Fruit fly (Drosophila melanogaster) whole organism, embryonic: ENCODE results near the gene qtc.
A peak's percentile ranks its signal among the peaks of the same experiment; 100 is the strongest.

Source experiments
- Abd-B ChIP-seq: fragments of 200-800 bp; sonication (Bioruptor generic); optimal IDR thresholded peaks from 2 replicates; lab custom pipeline; 2018; ENCODE audit warnings: missing biosample characterization, mild to moderate bottlenecking, missing genetic modification characterization, moderate library complexity
- Bgb ChIP-seq: fragments of 200-800 bp; sonication (Bioruptor generic); IDR thresholded peaks from 2 replicates; pipeline ENCODE4 v1.3.6; 2022; ENCODE audit warnings: missing biosample characterization, missing genetic modification characterization; ENCODE audit not compliant: partially characterized antibody
- CG10267 ChIP-seq: fragments of 200-800 bp; sonication (Bioruptor generic); optimal IDR thresholded peaks from 2 replicates; lab custom pipeline; 2018; ENCODE audit warnings: missing biosample characterization, mild to moderate bottlenecking, missing genetic modification characterization, moderate library complexity
- CG10654 ChIP-seq: fragments of 200-800 bp; sonication (Bioruptor generic); optimal IDR thresholded peaks from 2 replicates; lab custom pipeline; 2016; ENCODE audit warnings: missing biosample characterization, missing genetic modification characterization
- CG15696 ChIP-seq: fragments of 200-800 bp; sonication (Bioruptor generic); optimal IDR thresholded peaks from 2 replicates; lab custom pipeline; 2019; ENCODE audit warnings: missing biosample characterization, mild to moderate bottlenecking, missing genetic modification characterization, moderate library complexity
- CG17328 ChIP-seq: fragments of 200-800 bp; sonication (Bioruptor generic); IDR thresholded peaks from 2 replicates; pipeline ENCODE4 v1.3.6; 2022; ENCODE audit warnings: missing biosample characterization, missing genetic modification characterization
- CG17361 ChIP-seq: fragments of 200-800 bp; sonication (Bioruptor generic); IDR thresholded peaks from 3 replicates; pipeline ENCODE4 v1.3.6; 2022; ENCODE audit warnings: missing biosample characterization, missing genetic modification characterization
- CG17802 ChIP-seq: fragments of 200-800 bp; sonication (Bioruptor generic); optimal IDR thresholded peaks from 2 replicates; lab custom pipeline; 2018; ENCODE audit warnings: missing biosample characterization, mild to moderate bottlenecking, missing genetic modification characterization, moderate library complexity
- CG18262 ChIP-seq: fragments of 200-800 bp; optimal IDR thresholded peaks from 3 replicates; lab custom pipeline; 2019; ENCODE audit warnings: missing biosample characterization, mild to moderate bottlenecking, missing genetic modification characterization, moderate library complexity
- CG18619 ChIP-seq: fragments of 200-800 bp; sonication (Bioruptor generic); optimal IDR thresholded peaks from 3 replicates; lab custom pipeline; 2017; ENCODE audit warnings: missing biosample characterization, mild to moderate bottlenecking, missing genetic modification characterization
- CG18764 ChIP-seq: fragments of 200-800 bp; sonication (Bioruptor generic); optimal IDR thresholded peaks from 3 replicates; lab custom pipeline; 2016; ENCODE audit warnings: missing biosample characterization, missing genetic modification characterization
- CG2120 ChIP-seq: fragments of 200-800 bp; sonication (Bioruptor generic); optimal IDR thresholded peaks from 3 replicates; lab custom pipeline; 2016; ENCODE audit warnings: missing biosample characterization, missing genetic modification characterization
- CG2678 ChIP-seq: fragments of 200-800 bp; sonication (Bioruptor generic); optimal IDR thresholded peaks from 3 replicates; lab custom pipeline; 2019; ENCODE audit warnings: missing biosample characterization, mild to moderate bottlenecking, missing genetic modification characterization, moderate library complexity
- CG2875 ChIP-seq: fragments of 200-800 bp; sonication (Bioruptor generic); optimal IDR thresholded peaks from 2 replicates; lab custom pipeline; 2017; ENCODE audit warnings: missing biosample characterization, mild to moderate bottlenecking, missing genetic modification characterization, missing genetic modification reagents
- CG33557 ChIP-seq: fragments of 200-800 bp; sonication (Bioruptor generic); optimal IDR thresholded peaks from 2 replicates; lab custom pipeline; 2019; ENCODE audit warnings: missing biosample characterization, mild to moderate bottlenecking, missing genetic modification characterization, moderate library complexity
- CG6813 ChIP-seq: fragments of 200-800 bp; sonication (Bioruptor generic); optimal IDR thresholded peaks from 2 replicates; lab custom pipeline; 2017; ENCODE audit warnings: missing biosample characterization, missing genetic modification characterization, mild to moderate bottlenecking, moderate library complexity, missing genetic modification reagents
- CG7271 ChIP-seq: fragments of 200-800 bp; sonication (Bioruptor generic); optimal IDR thresholded peaks from 2 replicates; lab custom pipeline; 2018; ENCODE audit warnings: missing biosample characterization, mild to moderate bottlenecking, missing genetic modification characterization, moderate library complexity
- CG7556 ChIP-seq: fragments of 200-800 bp; sonication (Bioruptor generic); optimal IDR thresholded peaks from 2 replicates; lab custom pipeline; 2017; ENCODE audit warnings: missing biosample characterization, mild to moderate bottlenecking, missing genetic modification characterization
- CG7928 ChIP-seq: fragments of 200-800 bp; sonication (Bioruptor generic); optimal IDR thresholded peaks from 2 replicates; lab custom pipeline; 2017; ENCODE audit warnings: missing biosample characterization, mild to moderate bottlenecking, missing genetic modification characterization
- CG8478 ChIP-seq: fragments of >200 bp; optimal IDR thresholded peaks from 2 replicates; lab custom pipeline; 2018
- CG9727 ChIP-seq: fragments of 200-800 bp; sonication (Bioruptor generic); optimal IDR thresholded peaks from 3 replicates; lab custom pipeline; 2017; ENCODE audit warnings: missing biosample characterization, mild to moderate bottlenecking, missing genetic modification characterization
- Dbx ChIP-seq: fragments of 200-800 bp; sonication (Bioruptor generic); IDR thresholded peaks from 3 replicates; pipeline ENCODE4 v1.3.6; 2022; ENCODE audit warnings: missing biosample characterization, missing genetic modification characterization
- Deaf1 ChIP-seq: fragments of 200-800 bp; optimal IDR thresholded peaks from 3 replicates; lab custom pipeline; 2019; ENCODE audit warnings: missing biosample characterization, mild to moderate bottlenecking, missing genetic modification characterization, moderate library complexity
- Fer3 ChIP-seq: fragments of 200-800 bp; sonication (Bioruptor generic); optimal IDR thresholded peaks from 2 replicates; lab custom pipeline; 2018; ENCODE audit warnings: missing biosample characterization, mild to moderate bottlenecking, missing genetic modification characterization, moderate library complexity
- Hand ChIP-seq: fragments of 200-800 bp; sonication (Bioruptor generic); optimal IDR thresholded peaks from 2 replicates; lab custom pipeline; 2017; ENCODE audit warnings: mild to moderate bottlenecking, missing biosample characterization, missing genetic modification reagents, missing genetic modification characterization
- Hr78 ChIP-seq, 2 experiments: fragments of 200-800 bp in 1 of 2; fragments of >200 bp in 1 of 2; sonication (Bioruptor generic) in 1 of 2; optimal IDR thresholded peaks; 2 replicates each; lab custom pipeline; 2017 to 2019; ENCODE audit warnings: missing biosample characterization in 2 of 2, missing genetic modification characterization in 2 of 2, mild to moderate bottlenecking in 1 of 2, moderate library complexity in 1 of 2
- Jarid2 ChIP-seq: fragments of 200-800 bp; sonication (Bioruptor generic); optimal IDR thresholded peaks from 3 replicates; lab custom pipeline; 2017; ENCODE audit warnings: mild to moderate bottlenecking, missing biosample characterization, missing genetic modification reagents, missing genetic modification characterization
- MESR4 ChIP-seq: fragments of 200-800 bp; sonication (Bioruptor generic); optimal IDR thresholded peaks from 2 replicates; lab custom pipeline; 2018; ENCODE audit warnings: missing biosample characterization, mild to moderate bottlenecking, missing genetic modification characterization, moderate library complexity
- Mes4 ChIP-seq: fragments of 200-800 bp; sonication (Bioruptor generic); optimal IDR thresholded peaks from 2 replicates; lab custom pipeline; 2016; ENCODE audit warnings: missing biosample characterization, missing genetic modification characterization
- Nf-YB ChIP-seq: fragments of 200-800 bp; sonication (Bioruptor generic); optimal IDR thresholded peaks from 3 replicates; lab custom pipeline; 2019; ENCODE audit warnings: missing biosample characterization, mild to moderate bottlenecking, missing genetic modification characterization, moderate library complexity
- Poxn ChIP-seq: fragments of 200-800 bp; sonication (Bioruptor generic); IDR thresholded peaks from 2 replicates; pipeline ENCODE4 v1.3.6; 2022; ENCODE audit warnings: missing biosample characterization, missing genetic modification characterization
- Sox102F ChIP-seq: fragments of 200-800 bp; sonication (Bioruptor generic); optimal IDR thresholded peaks from 2 replicates; lab custom pipeline; 2018; ENCODE audit warnings: missing biosample characterization, mild to moderate bottlenecking, missing genetic modification characterization, moderate library complexity
- Vsx1 ChIP-seq: fragments of 200-800 bp; sonication (Bioruptor generic); optimal IDR thresholded peaks from 2 replicates; lab custom pipeline; 2017; ENCODE audit warnings: missing biosample characterization, mild to moderate bottlenecking, missing genetic modification characterization, missing genetic modification reagents
- Xrp1 ChIP-seq: fragments of 200-800 bp; sonication (Bioruptor generic); IDR thresholded peaks from 2 replicates; pipeline ENCODE4 v1.3.6; 2022; ENCODE audit warnings: missing biosample characterization, missing genetic modification characterization
- ash1 ChIP-seq: fragments of 200-800 bp; sonication (Bioruptor generic); optimal IDR thresholded peaks from 2 replicates; lab custom pipeline; 2018; ENCODE audit warnings: missing biosample characterization, mild to moderate bottlenecking, missing genetic modification characterization
- cad ChIP-seq: fragments of >200 bp; optimal IDR thresholded peaks from 2 replicates; lab custom pipeline; 2017; ENCODE audit warnings: missing biosample characterization, missing genetic modification characterization
- ci ChIP-seq: fragments of 200-800 bp; sonication (Bioruptor generic); IDR thresholded peaks from 3 replicates; pipeline ENCODE4 v1.3.6; 2022; ENCODE audit warnings: missing biosample characterization, missing genetic modification characterization
- crol ChIP-seq: fragments of 200-800 bp; sonication (Bioruptor generic); IDR thresholded peaks from 2 replicates; pipeline ENCODE4 v1.3.6; 2022; ENCODE audit warnings: missing biosample characterization, missing genetic modification characterization
- exex ChIP-seq: fragments of 200-800 bp; sonication (Bioruptor generic); optimal IDR thresholded peaks from 4 replicates; lab custom pipeline; 2018; ENCODE audit warnings: missing biosample characterization, mild to moderate bottlenecking, missing genetic modification characterization, moderate library complexity
- gcm2 ChIP-seq: fragments of 200-800 bp; sonication (Bioruptor generic); optimal IDR thresholded peaks from 2 replicates; lab custom pipeline; 2016; ENCODE audit warnings: missing biosample characterization, missing genetic modification characterization
- grau ChIP-seq: fragments of 200-800 bp; optimal IDR thresholded peaks from 3 replicates; lab custom pipeline; 2019; ENCODE audit warnings: missing biosample characterization, mild to moderate bottlenecking, missing genetic modification characterization, moderate library complexity
- grn ChIP-seq: fragments of 200-800 bp; sonication (Bioruptor generic); optimal IDR thresholded peaks from 3 replicates; lab custom pipeline; 2017; ENCODE audit warnings: missing biosample characterization, missing genetic modification characterization
- ind ChIP-seq: fragments of 200-800 bp; sonication (Bioruptor generic); optimal IDR thresholded peaks from 3 replicates; lab custom pipeline; 2016; ENCODE audit warnings: missing biosample characterization, missing genetic modification characterization
- lola ChIP-seq, 3 experiments: fragments of >200 bp in 2 of 3; fragments of 200-800 bp in 1 of 3; sonication (Bioruptor generic) in 1 of 3; optimal IDR thresholded peaks; 2 replicates each; lab custom pipeline; 2017 to 2019; ENCODE audit warnings: missing biosample characterization in 3 of 3, missing genetic modification characterization in 3 of 3, mild to moderate bottlenecking in 1 of 3, moderate library complexity in 1 of 3
- nerfin-1 ChIP-seq: fragments of 200-800 bp; sonication (Bioruptor generic); optimal IDR thresholded peaks from 3 replicates; lab custom pipeline; 2019; ENCODE audit warnings: missing biosample characterization, mild to moderate bottlenecking, missing genetic modification characterization, moderate library complexity
- peb ChIP-seq: fragments of 200-800 bp; sonication (Bioruptor generic); IDR thresholded peaks from 2 replicates; pipeline ENCODE4 v1.3.6; 2022; ENCODE audit warnings: missing biosample characterization, missing genetic modification characterization
- prd ChIP-seq, 3 experiments: fragments of >200 bp in 2 of 3; fragments of 200-800 bp in 1 of 3; sonication (Bioruptor generic) in 1 of 3; optimal IDR thresholded peaks in 2 of 3; IDR thresholded peaks in 1 of 3; 2 replicates in 2 of 3; 3 replicates in 1 of 3; pipeline versions ENCODE4 v1.3.6 to Lab custom; 2017 to 2022; ENCODE audit warnings: missing biosample characterization in 1 of 3, missing genetic modification characterization in 1 of 3
- sens ChIP-seq: fragments of 200-800 bp; sonication (Bioruptor generic); peaks from one replicate; lab custom pipeline; 2016; ENCODE audit warnings: missing biosample characterization, missing genetic modification characterization
- twi ChIP-seq: fragments of 200-800 bp; optimal IDR thresholded peaks from 2 replicates; lab custom pipeline; 2019; ENCODE audit warnings: missing biosample characterization, mild to moderate bottlenecking, missing genetic modification characterization, moderate library complexity

qtc gene

dm6 chr2L:5037402-5037860 is 23.2 kb upstream of the qtc start, which contains the start of the genes CG14042 and SP555 (continued):
- TF ChIP-seq Vsx1 (GFP tag; lab: Kevin White, UChicago), result no peak
- TF ChIP-seq CG8478, result no peak
- peak; percentile 19 for TF ChIP-seq Hand (GFP tag; lab: Kevin White, UChicago)
- TF ChIP-seq cad (GFP tag; lab: Kevin White, UChicago), result no peak
- TF ChIP-seq CG10654 (GFP tag; lab: Kevin White, UChicago), result no peak
- peak; percentile 20 for TF ChIP-seq sens (GFP tag; lab: Kevin White, UChicago)
- peak; percentile 92 for TF ChIP-seq crol (GFP tag; lab: Robert Waterston, UW)
- TF ChIP-seq ci (GFP tag; lab: Robert Waterston, UW), result 0 out of 3 replicates have a peak, but pooled peaks have one; percentile 16
- peak; percentile 56 for TF ChIP-seq Deaf1 (tag; lab: Kevin White, UChicago)
- peak; percentile 39 for TF ChIP-seq CG7928 (GFP tag; lab: Kevin White, UChicago)
- no peak for TF ChIP-seq exex
- peak; percentile 41 for TF ChIP-seq grn
- TF ChIP-seq Nf-YB (GFP tag; lab: Kevin White, UChicago), result peak; percentile 52
- TF ChIP-seq Jarid2, result no peak
- no peak for TF ChIP-seq CG2875 (GFP tag; lab: Kevin White, UChicago)
- peak; percentile 14 for TF ChIP-seq CG6813 (GFP tag; lab: Kevin White, UChicago)
- no peak for TF ChIP-seq peb (GFP tag; lab: Robert Waterston, UW)
- no peak for TF ChIP-seq CG17802 (tag; lab: Kevin White, UChicago)
- no peak for TF ChIP-seq Abd-B (GFP tag; lab: Kevin White, UChicago)
- TF ChIP-seq lola (GFP tag; optimal IDR thresholded peaks at IDR 0.05; lab: Kevin White, UChicago), result no peak
- no peak for TF ChIP-seq twi (tag; lab: Kevin White, UChicago)
- TF ChIP-seq nerfin-1 (tag; lab: Kevin White, UChicago), result peak; percentile 71
- TF ChIP-seq gcm2, result no peak
- peak; percentile 16; the same call in 1 of the 2 replicates for TF ChIP-seq Bgb (GFP tag; lab: Robert Waterston, UW)

DNA sequence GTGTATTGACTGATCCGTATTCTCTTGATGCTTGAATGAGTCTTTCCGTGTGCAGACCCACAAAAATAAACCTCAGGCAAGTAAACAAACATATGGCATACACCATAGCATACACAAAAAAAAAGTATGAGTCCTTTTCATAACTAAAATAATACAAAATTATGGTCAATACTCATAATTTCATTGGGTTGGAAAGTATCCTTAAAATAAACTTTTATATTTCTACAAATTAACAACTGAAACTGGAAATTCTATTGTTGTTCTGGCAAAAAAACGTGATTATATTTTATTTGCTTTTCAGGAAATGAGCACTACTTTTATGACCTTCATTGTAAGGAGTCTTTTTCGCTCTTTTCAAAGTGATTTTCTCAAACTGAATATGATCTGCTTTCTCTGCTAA is 18.5 kb upstream of the qtc start:
- TF ChIP-seq Dbx, result no peak
- peak; percentile 16 for TF ChIP-seq CG2120
- TF ChIP-seq Hr78 (GFP tag; optimal IDR thresholded peaks at IDR 0.05; lab: Kevin White, UChicago), result no peak
- peak; percentile 53; the same call in 1 of the 2 replicates for TF ChIP-seq Xrp1 (GFP tag; lab: Robert Waterston, UW)
- TF ChIP-seq CG10267 (tag; lab: Kevin White, UChicago), result peak; percentile 36
- no peak for TF ChIP-seq CG7271 (tag; lab: Kevin White, UChicago)
- no peak for TF ChIP-seq MESR4 (GFP tag; lab: Kevin White, UChicago)
- no peak for TF ChIP-seq Poxn (GFP tag; lab: Robert Waterston, UW)
- TF ChIP-seq ind (GFP tag; lab: Kevin White, UChicago), result peak; percentile 11
- TF ChIP-seq CG17361 (GFP tag; lab: Robert Waterston, UW), result peak; percentile 53; the same call in 2 of the 3 replicates
- TF ChIP-seq sens (GFP tag; lab: Kevin White, UChicago), result peak; percentile 88
- TF ChIP-seq CG7556 (GFP tag; lab: Kevin White, UChicago), result no peak
- TF ChIP-seq CG33557, result peak; percentile 29
- TF ChIP-seq CG18262 (tag; lab: Kevin White, UChicago), result peak; percentile 68
- peak; percentile 36 for TF ChIP-seq CG9727 (GFP tag; lab: Kevin White, UChicago)
- TF ChIP-seq Sox102F, result peak; percentile 41
- TF ChIP-seq prd (optimal IDR thresholded peaks at IDR 0.05; lab: Kevin White, UChicago), result no peak
- peak; percentile 47; the same call in 2 of the 3 replicates for TF ChIP-seq prd (GFP tag; IDR thresholded peaks at IDR 0.05; lab: Robert Waterston, UW)
- peak; percentile 62 for TF ChIP-seq CG2678 (tag; lab: Kevin White, UChicago)
- peak; percentile 55 for TF ChIP-seq CG15696 (tag; lab: Kevin White, UChicago)
- peak; percentile 30; the same call in 1 of the 2 replicates for TF ChIP-seq CG17328 (GFP tag; lab: Robert Waterston, UW)
- no peak for TF ChIP-seq ash1 (GFP tag; lab: Kevin White, UChicago)
- TF ChIP-seq CG18619 (GFP tag; lab: Kevin White, UChicago), result no peak
- no peak for TF ChIP-seq Mes4 (GFP tag; lab: Kevin White, UChicago)
- peak; percentile 25 for TF ChIP-seq CG18764
- peak; percentile 42 for TF ChIP-seq grau
- TF ChIP-seq Fer3 (tag; lab: Kevin White, UChicago), result peak; percentile 11
